Fruit fly (Drosophila melanogaster): ENCODE data around the gene wek.
"Not testable (repeated sequence)": the region's sequence is repeated elsewhere in the genome, so short reads cannot be mapped to it uniquely, and the experiment has no call there.

wek gene

dm6 chr2L:15718172-15718571 lies 50.0 kb downstream of the wek start, which contains the start of gene stol:
stol (minus strand) TSS chr2L:15718272.
- not testable (repeated sequence) for TF ChIP-seq D1 (tag; optimal IDR thresholded peaks at IDR 0.05); CG34367 (tag; optimal IDR thresholded peaks at IDR 0.05); CG12605 (GFP tag; IDR thresholded peaks at IDR 0.05)

All from whole organism, pupa.